Worm (Caenorhabditis elegans) whole organism, young adult: ENCODE measurements around the gene npr-24.

Source experiments
- fkh-3 ChIP-seq: sonication (generic microtip); optimal IDR thresholded peaks from 2 replicates; lab custom pipeline; 2016; ENCODE audit warnings: mild to moderate bottlenecking, missing genetic modification characterization, missing compliant biosample characterization
- hmg-20 ChIP-seq: fragments of 200-800 bp; sonication (Bioruptor generic); IDR thresholded peaks from 2 replicates; pipeline ENCODE4 v1.3.6; 2022; ENCODE audit warnings: missing genetic modification reagents, missing genetic modification characterization, missing compliant biosample characterization
- mcd-1 ChIP-seq: fragments of 200-800 bp; sonication (Bioruptor generic); IDR thresholded peaks from 2 replicates; pipeline ENCODE4 v1.3.6; 2022; ENCODE audit warnings: missing genetic modification reagents, missing genetic modification characterization, missing compliant biosample characterization
- pha-4 ChIP-seq: fragments of 150-350 bp; sonication (generic microtip); optimal IDR thresholded peaks from 2 replicates; lab custom pipeline; 2014; ENCODE audit warnings: missing biosample characterization, missing genetic modification reagents, missing genetic modification characterization
- snpc-4 ChIP-seq, 5 experiments: fragments of 150-350 bp in 1 of 5; sonication (generic microtip) in 4 of 5; optimal IDR thresholded peaks; 2 replicates each; lab custom pipeline; 2014 to 2018; ENCODE audit warnings: missing genetic modification characterization in 5 of 5, missing biosample characterization in 3 of 5, antibody characterized with exemption in 2 of 5, mild to moderate bottlenecking in 2 of 5, missing compliant biosample characterization in 2 of 5, missing genotype in 2 of 5, moderate library complexity in 2 of 5, missing genetic modification reagents in 1 of 5
- unc-62 ChIP-seq: fragments of 150-350 bp; optimal IDR thresholded peaks from 2 replicates; lab custom pipeline; 2014; ENCODE audit warnings: missing biosample characterization, missing genetic modification reagents, missing genetic modification characterization

- TF ChIP-seq unc-62 (GFP tag; lab: Kevin White, UChicago) (no peak), pha-4 (tag; lab: Kevin White, UChicago) (no peak), snpc-4 (GFP tag; optimal IDR thresholded peaks at IDR 0.05; lab: Kevin White, UChicago) (no peak), snpc-4 (tag; optimal IDR thresholded peaks at IDR 0.05; lab: Kevin White, UChicago) (no peak), hmg-20 (GFP tag; lab: Robert Waterston, UW) (no peak), mcd-1 (GFP tag; lab: Robert Waterston, UW) (no peak), fkh-3 (no peak)
Observed at ce11 chrX:17534014-17534465, 47.4 kb upstream of the npr-24 start, which contains the start of gene F31A3.3.
